Fruit fly (Drosophila melanogaster): ENCODE data around the gene Mis12.

Mis12 gene

DNA sequence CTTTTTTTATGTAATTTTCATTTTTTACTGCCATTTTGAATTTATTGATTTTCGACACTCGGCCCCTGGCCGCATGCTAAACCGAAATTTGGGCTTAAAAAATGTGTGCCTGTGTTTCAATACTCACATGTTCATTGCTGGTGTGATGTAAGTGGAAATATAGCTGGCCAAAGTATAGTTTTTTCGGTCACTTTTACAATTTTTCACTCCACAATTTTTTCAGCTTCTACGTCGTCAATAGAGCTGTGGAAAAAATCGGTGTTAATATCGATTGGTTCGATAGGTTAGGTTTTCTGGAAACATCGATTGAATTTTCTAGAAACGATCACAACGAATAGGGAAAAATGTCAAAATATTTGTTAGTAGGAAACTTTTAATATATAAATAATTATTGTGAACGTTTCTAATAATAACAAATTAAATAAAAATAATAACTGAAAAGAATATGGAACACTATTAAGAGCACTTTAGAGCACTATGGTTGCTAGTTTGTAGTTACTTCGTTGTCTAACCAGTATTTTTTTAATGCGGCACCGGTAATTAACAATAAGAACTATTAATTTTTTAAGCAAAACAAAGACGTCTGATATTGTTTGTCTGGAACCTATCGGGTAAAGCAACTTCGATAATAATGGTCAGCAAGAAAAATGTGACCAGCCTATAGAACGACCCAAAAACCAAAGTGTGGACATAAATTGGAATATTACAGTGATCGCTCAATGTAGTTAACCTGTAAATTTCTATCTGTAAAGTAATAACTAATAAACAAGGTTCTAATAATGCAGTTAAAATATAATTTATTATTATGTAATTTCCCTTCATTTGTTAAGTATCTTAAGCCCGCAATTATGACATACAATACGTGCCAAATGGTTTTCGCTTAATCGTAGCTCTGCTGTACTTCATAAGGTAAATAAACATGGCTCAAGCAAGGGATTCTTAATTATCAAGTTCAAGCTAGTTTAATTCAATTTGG lies 13.3 kb downstream of the Mis12 start, which contains the start of the genes CG10077 and CG9948 (continued):
- TF ChIP-seq foxo (GFP tag; optimal IDR thresholded peaks at IDR 0.05) (peak in 1 of 2 experiments; percentile 93), jim (GFP tag; optimal IDR thresholded peaks at IDR 0.05) (no peak), Abd-B (GFP tag; optimal IDR thresholded peaks at IDR 0.05) (no peak), CG9705 (GFP tag; optimal IDR thresholded peaks at IDR 0.05) (peak; percentile 88), pan (optimal IDR thresholded peaks at IDR 0.05) (no peak), Rel (GFP tag; optimal IDR thresholded peaks at IDR 0.05) (no peak), Rel (tag; optimal IDR thresholded peaks at IDR 0.05) (peak; percentile 76), Dif (GFP tag; optimal IDR thresholded peaks at IDR 0.05; ENCODE audit: partially characterized antibody) (no peak), dmrt93B (GFP tag; optimal IDR thresholded peaks at IDR 0.05) (peak; percentile 84)

DNA sequence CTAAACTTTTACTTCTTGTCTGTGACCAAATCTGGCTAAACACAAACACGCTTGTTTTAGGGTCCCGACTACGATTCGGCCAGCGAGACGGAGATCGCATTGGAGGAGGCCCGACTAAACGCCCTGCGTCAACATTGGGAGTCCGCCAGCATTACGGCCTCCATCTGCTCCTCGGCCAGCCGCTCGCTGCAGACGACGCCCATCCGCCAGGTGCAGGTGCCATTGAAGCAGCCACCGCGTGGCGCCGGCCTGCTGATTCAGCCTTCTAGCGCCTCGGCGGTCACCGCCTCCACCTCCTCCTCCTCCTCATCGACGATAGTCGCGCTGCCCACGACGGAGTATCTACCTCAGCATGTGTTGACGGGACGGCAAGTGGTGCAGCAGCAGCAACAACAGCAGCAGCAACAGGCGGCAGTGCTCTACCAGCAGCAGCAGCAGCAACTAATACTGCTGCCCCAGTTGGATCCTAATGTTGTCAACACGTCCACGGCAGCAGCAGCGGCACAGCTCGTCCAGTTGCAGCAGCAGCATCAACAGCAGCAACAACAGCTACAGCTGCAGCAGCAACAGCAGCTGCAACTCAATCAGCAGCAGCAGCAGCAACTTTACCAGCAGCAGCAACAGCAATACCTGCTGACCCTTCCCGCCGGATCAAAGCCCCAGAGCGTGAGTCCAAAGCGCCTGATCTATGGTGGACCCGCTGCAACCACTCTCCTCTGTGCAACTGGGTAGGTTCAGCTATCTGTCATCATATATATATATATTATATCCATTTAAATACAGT lies 21.5 kb downstream of the Mis12 start:
- no peak for TF ChIP-seq fru (GFP tag; optimal IDR thresholded peaks at IDR 0.05)
- TF ChIP-seq tai (GFP tag; optimal IDR thresholded peaks at IDR 0.05) = no peak
- TF ChIP-seq Dfd (GFP tag; optimal IDR thresholded peaks at IDR 0.05) = peak; percentile 94

DNA sequence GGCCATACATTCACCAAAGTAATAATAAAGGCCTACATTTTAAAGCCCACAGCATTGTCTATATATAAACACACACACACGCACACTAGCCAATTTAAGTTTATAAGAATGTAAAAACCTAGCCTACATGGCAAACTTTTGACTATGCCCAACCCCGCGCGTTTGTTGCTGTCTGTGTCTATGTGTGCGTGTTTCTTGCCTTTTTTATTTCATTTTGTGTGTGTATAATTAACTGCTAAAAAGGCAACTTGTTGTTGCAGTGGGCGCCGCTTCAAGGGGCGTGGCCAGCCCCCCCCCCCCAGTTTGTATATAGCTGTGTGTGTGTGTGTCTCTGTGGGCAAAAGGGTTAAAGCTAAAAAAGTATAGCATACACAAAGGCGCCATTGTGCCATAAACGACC lies 23.5 kb downstream of the Mis12 start:
- TF ChIP-seq CG32264 (GFP tag; optimal IDR thresholded peaks at IDR 0.05) (no peak), ey (GFP tag; optimal IDR thresholded peaks at IDR 0.05) (no peak), Mio (GFP tag; optimal IDR thresholded peaks at IDR 0.05) (no peak), woc (GFP tag; optimal IDR thresholded peaks at IDR 0.05) (no peak), sage (GFP tag; optimal IDR thresholded peaks at IDR 0.05) (no peak), lola (GFP tag; optimal IDR thresholded peaks at IDR 0.05) (no peak), N (GFP tag; optimal IDR thresholded peaks at IDR 0.05) (no peak), psq (GFP tag; optimal IDR thresholded peaks at IDR 0.05) (no peak), pan (optimal IDR thresholded peaks at IDR 0.05) (no peak), dl (GFP tag; optimal IDR thresholded peaks at IDR 0.05; ENCODE audit: insufficient read depth in 1 of 2, partially characterized antibody in 2 of 2) (no peak), Vsx2 (GFP tag; optimal IDR thresholded peaks at IDR 0.05; ENCODE audit: partially characterized antibody) (no peak), tai (GFP tag; optimal IDR thresholded peaks at IDR 0.05) (no peak), CG9705 (GFP tag; optimal IDR thresholded peaks at IDR 0.05) (no peak), CrebA (GFP tag; optimal IDR thresholded peaks at IDR 0.05; ENCODE audit: borderline replicate concordance) (no peak), dsf (GFP tag; optimal IDR thresholded peaks at IDR 0.05; ENCODE audit: borderline replicate concordance) (no peak), fru (GFP tag; optimal IDR thresholded peaks at IDR 0.05) (no peak), h (GFP tag; optimal IDR thresholded peaks at IDR 0.05) (no peak), OdsH (GFP tag; optimal IDR thresholded peaks at IDR 0.05) (no peak)

DNA sequence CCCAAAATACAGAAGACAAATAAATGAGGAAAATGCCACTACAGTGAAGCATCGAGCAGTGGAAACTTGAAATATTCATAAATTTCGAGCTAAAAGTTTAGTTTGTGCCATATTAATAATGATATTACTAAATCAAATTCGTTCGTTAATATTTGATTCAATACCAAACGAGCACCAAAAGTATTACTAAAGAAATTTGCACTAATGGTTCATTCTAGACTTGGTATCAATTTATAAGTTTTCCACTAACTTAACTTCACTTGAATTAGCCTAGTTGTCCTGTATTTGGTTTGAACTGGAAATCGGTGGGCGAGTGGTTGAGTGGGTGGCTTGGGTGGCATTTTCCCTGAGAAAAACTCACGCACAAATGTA lies 24.9 kb downstream of the Mis12 start:
- TF ChIP-seq sage (GFP tag; optimal IDR thresholded peaks at IDR 0.05) (no peak), GATAd (GFP tag; optimal IDR thresholded peaks at IDR 0.05) (no peak), br (GFP tag; optimal IDR thresholded peaks at IDR 0.05) (no peak), Mio (GFP tag; optimal IDR thresholded peaks at IDR 0.05) (no peak), HLH106 (tag; optimal IDR thresholded peaks at IDR 0.05) (no peak), Vsx2 (GFP tag; optimal IDR thresholded peaks at IDR 0.05; ENCODE audit: partially characterized antibody) (no peak), Jra (GFP tag; optimal IDR thresholded peaks at IDR 0.05) (no peak), Dfd (GFP tag; optimal IDR thresholded peaks at IDR 0.05) (no peak), sv (GFP tag; optimal IDR thresholded peaks at IDR 0.05) (no peak), foxo (GFP tag; optimal IDR thresholded peaks at IDR 0.05) (no peak), h (GFP tag; optimal IDR thresholded peaks at IDR 0.05) (no peak), rgr (GFP tag; optimal IDR thresholded peaks at IDR 0.05) (no peak), N (GFP tag; optimal IDR thresholded peaks at IDR 0.05) (no peak), woc (GFP tag; optimal IDR thresholded peaks at IDR 0.05) (no peak), usp (GFP tag; optimal IDR thresholded peaks at IDR 0.05) (no peak), Myc (optimal IDR thresholded peaks at IDR 0.05) (no peak), ey (GFP tag; optimal IDR thresholded peaks at IDR 0.05) (no peak)

Measured in whole organism, wandering third instar larva.